Worm (Caenorhabditis elegans) whole organism, L1 larva: ENCODE data around the gene F45E1.5.

Experiments
- Y116A8C.19 ChIP-seq: sonication (generic microtip); optimal IDR thresholded peaks from 2 replicates; lab custom pipeline; 2016; ENCODE audit warnings: missing compliant biosample characterization, missing genetic modification characterization, borderline replicate concordance
- egl-27 ChIP-seq, 2 experiments: fragments of 150-350 bp in 1 of 2; sonication (generic microtip); optimal IDR thresholded peaks; 3 replicates each; lab custom pipeline; 2017 to 2018; ENCODE audit warnings: missing biosample characterization in 2 of 2, missing genetic modification characterization in 2 of 2, missing genetic modification reagents in 2 of 2
- ets-5 ChIP-seq: fragments of 200-800 bp; sonication (Bioruptor generic); IDR thresholded peaks from 2 replicates; pipeline ENCODE4 v1.3.6; 2022; ENCODE audit warnings: missing genetic modification characterization, missing compliant biosample characterization
- fos-1 ChIP-seq: fragments of 150-350 bp; optimal IDR thresholded peaks from 2 replicates; lab custom pipeline; 2014; ENCODE audit warnings: missing biosample characterization, missing genetic modification characterization
- grh-1 ChIP-seq: fragments of 200-800 bp; sonication (Bioruptor generic); IDR thresholded peaks from 2 replicates; pipeline ENCODE4 v1.3.6; 2022; ENCODE audit warnings: missing genetic modification reagents, missing genetic modification characterization, missing compliant biosample characterization
- lin-13 ChIP-seq: fragments of 150-350 bp; optimal IDR thresholded peaks from 2 replicates; lab custom pipeline; 2014; ENCODE audit warnings: missing biosample characterization, missing genetic modification reagents, missing genetic modification characterization
- lin-15B ChIP-seq: fragments of 150-350 bp; sonication (generic microtip); optimal IDR thresholded peaks from 3 replicates; lab custom pipeline; 2014; ENCODE audit warnings: missing biosample characterization, missing genetic modification characterization
- lin-39 ChIP-seq: fragments of 150-350 bp; optimal IDR thresholded peaks from 2 replicates; lab custom pipeline; 2014; ENCODE audit warnings: missing biosample characterization, missing genetic modification reagents, missing genetic modification characterization
- pqm-1 ChIP-seq: sonication (generic microtip); optimal IDR thresholded peaks from 3 replicates; lab custom pipeline; 2017; ENCODE audit warnings: missing biosample characterization, missing genetic modification characterization
- skn-1 ChIP-seq: fragments of 150-350 bp; optimal IDR thresholded peaks from 2 replicates; lab custom pipeline; 2014; ENCODE audit warnings: missing biosample characterization, missing genetic modification characterization
- tbx-2 ChIP-seq: sonication (generic microtip); optimal IDR thresholded peaks from 2 replicates; lab custom pipeline; 2016; ENCODE audit warnings: missing genetic modification characterization, missing compliant biosample characterization
- unc-62 ChIP-seq: fragments of 150-350 bp; optimal IDR thresholded peaks from 2 replicates; lab custom pipeline; 2014; ENCODE audit warnings: missing biosample characterization, missing genetic modification reagents, missing genetic modification characterization

- TF ChIP-seq pqm-1 (tag; lab: Kevin White, UChicago) = no peak
- no peak for TF ChIP-seq lin-15B
- no peak for TF ChIP-seq lin-13 (GFP tag; lab: Kevin White, UChicago)
- TF ChIP-seq lin-39 (tag; lab: Kevin White, UChicago) = no peak
- no peak for TF ChIP-seq ets-5 (GFP tag; lab: Robert Waterston, UW)
- no peak for TF ChIP-seq unc-62 (GFP tag; lab: Kevin White, UChicago)
- no peak for TF ChIP-seq fos-1
- TF ChIP-seq skn-1 (tag; lab: Kevin White, UChicago) = no peak
- TF ChIP-seq tbx-2 (tag; lab: Kevin White, UChicago) = no peak
- no peak for TF ChIP-seq Y116A8C.19 (tag; lab: Kevin White, UChicago)
- TF ChIP-seq egl-27 (tag; optimal IDR thresholded peaks at IDR 0.05; lab: Kevin White, UChicago) = no peak
- TF ChIP-seq grh-1 (GFP tag; lab: Robert Waterston, UW) = no peak
These were observed 44.0 kb upstream of the F45E1.5 start for ce11 chrX:7932453-7932852.
